Worm (Caenorhabditis elegans) whole organism, L1 larva: ENCODE data around the gene mtg-1.

Experiments used
- fkh-10 ChIP-seq: sonication (generic microtip); optimal IDR thresholded peaks from 2 replicates; lab custom pipeline; 2017; ENCODE audit warnings: missing biosample characterization, missing genetic modification reagents, missing genetic modification characterization
- fos-1 ChIP-seq: fragments of 150-350 bp; optimal IDR thresholded peaks from 2 replicates; lab custom pipeline; 2014; ENCODE audit warnings: missing biosample characterization, missing genetic modification characterization
- nhr-77 ChIP-seq: fragments of 150-350 bp; optimal IDR thresholded peaks from 2 replicates; lab custom pipeline; 2014; ENCODE audit warnings: missing biosample characterization, missing genetic modification characterization
- unc-62 ChIP-seq: fragments of 150-350 bp; optimal IDR thresholded peaks from 2 replicates; lab custom pipeline; 2014; ENCODE audit warnings: missing biosample characterization, missing genetic modification reagents, missing genetic modification characterization

- TF ChIP-seq unc-62 (GFP tag; lab: Kevin White, UChicago) (no peak), nhr-77 (no peak), fkh-10 (no peak), fos-1 (tag; lab: Kevin White, UChicago) (no peak)
Observed at ce11 chrIII:1539366-1539765, 5.8 kb downstream of the mtg-1 start.
